Fruit fly (Drosophila melanogaster) S2 (cell line): ENCODE measurements around the gene CG2540.

Experiments used
- CG8478 ChIP-seq: fragments of >200 bp; optimal IDR thresholded peaks from 2 replicates; lab custom pipeline; 2018
- CTCF ChIP-seq, 2 experiments: fragments of >200 bp; optimal IDR thresholded peaks; 2 replicates each; lab custom pipeline; 2018

DNA sequence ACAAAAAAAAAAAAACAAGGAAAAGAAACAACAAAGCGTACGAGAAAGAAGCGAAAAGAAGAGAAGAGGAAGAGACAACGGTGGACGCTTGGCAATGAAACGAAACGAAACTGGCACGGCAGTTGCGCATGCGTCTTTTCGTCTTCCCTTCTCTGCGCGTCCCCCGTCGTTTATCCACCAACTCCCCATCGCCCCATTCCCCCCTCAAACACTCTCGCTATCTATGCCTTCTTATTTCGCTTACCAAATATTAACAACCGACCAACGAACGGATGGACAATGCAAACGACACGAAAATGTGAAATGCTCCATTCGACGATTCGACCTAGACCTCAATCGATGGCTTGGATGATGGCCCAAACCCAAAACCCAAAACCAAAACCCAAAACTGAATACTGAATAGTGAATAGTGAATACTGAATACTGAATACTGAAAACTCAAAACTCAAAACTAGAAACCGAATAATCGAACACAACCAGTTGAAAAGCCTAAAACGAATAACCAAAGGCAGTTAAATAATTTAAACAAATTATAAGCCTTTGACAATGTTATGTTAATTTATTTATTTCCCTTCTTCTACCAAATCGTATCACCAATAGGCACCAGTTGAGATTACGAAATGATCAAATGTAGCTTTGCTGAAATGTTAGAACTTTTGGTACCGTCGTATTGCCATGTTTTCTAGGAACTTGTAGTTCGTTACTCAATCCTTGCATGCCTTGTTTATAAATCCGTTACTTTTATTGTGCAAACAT lies 41.0 kb downstream of the CG2540 start:
- TF ChIP-seq CG8478 (no peak), CTCF (optimal IDR thresholded peaks at IDR 0.05; lab: Kevin White, UChicago) (no peak)
